Worm (Caenorhabditis elegans) whole organism, L3 larva: ENCODE results near the gene F45D3.2.

Source experiments
- R02D3.7 ChIP-seq: fragments of 150-350 bp; optimal IDR thresholded peaks from 2 replicates; lab custom pipeline; 2014; ENCODE audit warnings: missing biosample characterization, missing genetic modification characterization
- ZK546.5 ChIP-seq: sonication (generic microtip); optimal IDR thresholded peaks from 2 replicates; lab custom pipeline; 2017; ENCODE audit warnings: missing biosample characterization, missing genetic modification characterization
- aly-2 ChIP-seq: fragments of 150-350 bp; optimal IDR thresholded peaks from 2 replicates; lab custom pipeline; 2014; ENCODE audit warnings: missing biosample characterization, missing genetic modification characterization
- ama-1 ChIP-seq: fragments of 150-350 bp; optimal IDR thresholded peaks from 2 replicates; lab custom pipeline; 2018
- ceh-28 ChIP-seq: fragments of 150-350 bp; optimal IDR thresholded peaks from 2 replicates; lab custom pipeline; 2014; ENCODE audit warnings: missing biosample characterization, missing genetic modification reagents, missing genetic modification characterization
- ceh-82 ChIP-seq: fragments of 150-350 bp; optimal IDR thresholded peaks from 2 replicates; lab custom pipeline; 2014; ENCODE audit warnings: missing biosample characterization, missing genetic modification characterization
- ceh-9 ChIP-seq: sonication (generic microtip); optimal IDR thresholded peaks from 2 replicates; lab custom pipeline; 2018; ENCODE audit warnings: missing biosample characterization, missing genetic modification characterization
- egl-27 ChIP-seq: sonication (generic microtip); optimal IDR thresholded peaks from 4 replicates; lab custom pipeline; 2017; ENCODE audit warnings: missing biosample characterization, missing genetic modification reagents, missing genetic modification characterization
- egl-5 ChIP-seq: fragments of 150-350 bp; optimal IDR thresholded peaks from 2 replicates; lab custom pipeline; 2017; ENCODE audit warnings: missing biosample characterization, missing genetic modification reagents, missing genetic modification characterization, inconsistent platforms
- elt-2 ChIP-seq: sonication (generic microtip); optimal IDR thresholded peaks from 2 replicates; lab custom pipeline; 2016; ENCODE audit warnings: missing genetic modification reagents, mild to moderate bottlenecking, missing genetic modification characterization, missing compliant biosample characterization
- elt-3 ChIP-seq, 3 experiments: fragments of 150-350 bp in 1 of 3; sonication (generic microtip) in 2 of 3; optimal IDR thresholded peaks; 2 replicates in 2 of 3; 4 replicates in 1 of 3; lab custom pipeline; 2014 to 2017; ENCODE audit warnings: missing biosample characterization in 3 of 3, missing genetic modification characterization in 3 of 3
- eor-1 ChIP-seq, 2 experiments: fragments of 150-350 bp; optimal IDR thresholded peaks; 2 replicates each; lab custom pipeline; 2014 to 2018; ENCODE audit warnings: missing biosample characterization in 2 of 2, missing genetic modification characterization in 2 of 2
- fkh-10 ChIP-seq: sonication (generic microtip); optimal IDR thresholded peaks from 2 replicates; lab custom pipeline; 2017; ENCODE audit warnings: missing biosample characterization, missing genetic modification reagents, missing genetic modification characterization
- hmg-11 ChIP-seq: sonication (generic microtip); optimal IDR thresholded peaks from 2 replicates; lab custom pipeline; 2016; ENCODE audit warnings: missing genetic modification characterization, missing compliant biosample characterization
- jun-1 ChIP-seq: fragments of 150-350 bp; optimal IDR thresholded peaks from 2 replicates; lab custom pipeline; 2014; ENCODE audit warnings: missing biosample characterization, missing genetic modification reagents, missing genetic modification characterization
- lin-15B ChIP-seq: fragments of 150-350 bp; optimal IDR thresholded peaks from 2 replicates; lab custom pipeline; 2014; ENCODE audit warnings: missing biosample characterization, missing genetic modification characterization
- lin-39 ChIP-seq: fragments of 150-350 bp; optimal IDR thresholded peaks from 2 replicates; lab custom pipeline; 2018; ENCODE audit warnings: missing biosample characterization, missing genetic modification reagents, missing genetic modification characterization
- lsy-12 ChIP-seq: sonication (generic microtip); optimal IDR thresholded peaks from 2 replicates; lab custom pipeline; 2016; ENCODE audit warnings: mild to moderate bottlenecking, missing genetic modification characterization, missing compliant biosample characterization
- mdl-1 ChIP-seq: fragments of 150-350 bp; optimal IDR thresholded peaks from 2 replicates; lab custom pipeline; 2014; ENCODE audit warnings: missing biosample characterization, missing genetic modification characterization
- mml-1 ChIP-seq: fragments of 150-350 bp; sonication (generic microtip); optimal IDR thresholded peaks from 3 replicates; lab custom pipeline; 2014; ENCODE audit warnings: missing biosample characterization, missing genetic modification characterization
- nfya-1 ChIP-seq: sonication (generic microtip); optimal IDR thresholded peaks from 2 replicates; lab custom pipeline; 2017; ENCODE audit warnings: missing genetic modification characterization, mild to moderate bottlenecking, missing compliant biosample characterization, antibody characterized with exemption, moderate library complexity; ENCODE audit not compliant: insufficient read depth
- nhr-11 ChIP-seq: fragments of 150-350 bp; optimal IDR thresholded peaks from 2 replicates; lab custom pipeline; 2014; ENCODE audit warnings: missing biosample characterization, missing genetic modification characterization
- nhr-12 ChIP-seq: fragments of 150-350 bp; optimal IDR thresholded peaks from 2 replicates; lab custom pipeline; 2014; ENCODE audit warnings: missing biosample characterization, missing genetic modification characterization
- nhr-23 ChIP-seq: fragments of 150-350 bp; optimal IDR thresholded peaks from 2 replicates; lab custom pipeline; 2014; ENCODE audit warnings: missing biosample characterization, missing genetic modification reagents, missing genetic modification characterization
- nhr-25 ChIP-seq: sonication (generic microtip); optimal IDR thresholded peaks from 2 replicates; lab custom pipeline; 2017; ENCODE audit warnings: missing biosample characterization, missing genetic modification characterization
- nhr-43 ChIP-seq: sonication (generic microtip); optimal IDR thresholded peaks from 2 replicates; lab custom pipeline; 2016; ENCODE audit warnings: mild to moderate bottlenecking, missing genetic modification characterization, missing compliant biosample characterization; ENCODE audit not compliant: poor library complexity, severe bottlenecking
- nhr-67 ChIP-seq: fragments of 150-350 bp; optimal IDR thresholded peaks from 2 replicates; lab custom pipeline; 2014; ENCODE audit warnings: missing biosample characterization, missing genetic modification characterization
- nhr-77 ChIP-seq: fragments of 150-350 bp; optimal IDR thresholded peaks from 2 replicates; lab custom pipeline; 2014; ENCODE audit warnings: missing biosample characterization, missing genetic modification characterization
- pha-4 ChIP-seq: fragments of 150-350 bp; optimal IDR thresholded peaks from 2 replicates; lab custom pipeline; 2014; ENCODE audit warnings: missing biosample characterization, missing genetic modification reagents, missing genetic modification characterization
- pqm-1 ChIP-seq: fragments of 150-350 bp; optimal IDR thresholded peaks from 2 replicates; lab custom pipeline; 2017; ENCODE audit warnings: missing biosample characterization, missing genetic modification characterization, inconsistent platforms
- sea-2 ChIP-seq: fragments of 150-350 bp; sonication (generic microtip); optimal IDR thresholded peaks from 4 replicates; lab custom pipeline; 2014; ENCODE audit warnings: missing biosample characterization, missing genetic modification reagents, missing genetic modification characterization
- skn-1 ChIP-seq: fragments of 150-350 bp; optimal IDR thresholded peaks from 2 replicates; lab custom pipeline; 2014; ENCODE audit warnings: missing biosample characterization, missing genetic modification characterization
- snpc-4 ChIP-seq: fragments of 150-350 bp; optimal IDR thresholded peaks from 2 replicates; lab custom pipeline; 2014; ENCODE audit warnings: missing biosample characterization, missing genetic modification characterization
- tbx-2 ChIP-seq: sonication (generic microtip); optimal IDR thresholded peaks from 2 replicates; lab custom pipeline; 2016; ENCODE audit warnings: mild to moderate bottlenecking, missing genetic modification characterization, missing compliant biosample characterization
- unc-39 ChIP-seq: sonication (generic microtip); optimal IDR thresholded peaks from 4 replicates; lab custom pipeline; 2017; ENCODE audit warnings: missing biosample characterization, missing genetic modification characterization
- unc-62 ChIP-seq: fragments of 150-350 bp; sonication (generic microtip); optimal IDR thresholded peaks from 4 replicates; lab custom pipeline; 2014; ENCODE audit warnings: missing biosample characterization, missing genetic modification reagents, missing genetic modification characterization
- ztf-11 ChIP-seq: fragments of 150-350 bp; optimal IDR thresholded peaks from 2 replicates; lab custom pipeline; 2014; ENCODE audit warnings: missing biosample characterization, missing genetic modification characterization

Gene F45D3.2

DNA sequence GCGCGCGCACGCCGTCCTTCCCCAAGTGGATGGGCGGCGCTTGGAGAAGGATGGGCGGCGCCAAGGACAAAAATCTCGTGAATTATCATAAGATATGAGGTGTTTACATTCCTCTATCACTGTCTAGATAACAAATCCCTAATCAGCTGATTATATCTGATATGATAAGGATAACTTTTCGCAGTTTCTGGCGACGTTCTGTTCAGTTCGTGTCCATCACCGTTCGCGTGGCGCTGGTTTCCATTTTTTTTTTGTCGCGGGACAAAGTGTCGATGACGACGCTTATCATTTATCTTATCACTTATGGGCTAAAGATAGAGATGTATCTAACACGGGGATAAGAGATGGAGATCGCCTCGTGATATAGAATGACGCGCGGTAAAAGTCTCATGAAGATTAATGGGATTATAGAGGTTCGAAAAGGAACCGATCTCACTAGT lies 12.5 kb downstream of the F45D3.2 start:
- TF ChIP-seq lin-15B, result no peak
- no peak for TF ChIP-seq mdl-1
- TF ChIP-seq nhr-25 (tag; lab: Kevin White, UChicago), result peak; percentile 13
- TF ChIP-seq mml-1 (tag; lab: Kevin White, UChicago), result peak; percentile 13
- no peak for TF ChIP-seq lin-39 (tag; lab: Kevin White, UChicago)
- no peak for TF ChIP-seq elt-2 (tag; lab: Kevin White, UChicago)
- TF ChIP-seq fkh-10 (GFP tag; lab: Kevin White, UChicago), result no peak
- TF ChIP-seq nhr-23 (tag; lab: Kevin White, UChicago), result peak; percentile 89
- TF ChIP-seq tbx-2 (tag; lab: Kevin White, UChicago), result peak; percentile 26
- no peak for TF ChIP-seq nhr-77 (tag; lab: Kevin White, UChicago)
- TF ChIP-seq nhr-43 (tag; lab: Kevin White, UChicago), result peak; percentile 81
- TF ChIP-seq egl-5 (tag; lab: Kevin White, UChicago), result no peak
- no peak for TF ChIP-seq nhr-67 (tag; lab: Kevin White, UChicago)
- TF ChIP-seq elt-3 (tag; optimal IDR thresholded peaks at IDR 0.05; lab: Kevin White, UChicago), result peak; percentile 97 to 99 (median 99)
- no peak for TF ChIP-seq nhr-12
- TF ChIP-seq ceh-28, result peak; percentile 11

- TF ChIP-seq ceh-82 (no peak), eor-1 (tag; optimal IDR thresholded peaks at IDR 0.05; lab: Kevin White, UChicago) (no peak), skn-1 (no peak), ZK546.5 (tag; lab: Kevin White, UChicago) (no peak), sea-2 (GFP tag; lab: Kevin White, UChicago) (no peak), pqm-1 (tag; lab: Kevin White, UChicago) (no peak), nhr-23 (tag; lab: Kevin White, UChicago) (peak; percentile 77), unc-39 (tag; lab: Kevin White, UChicago) (no peak), jun-1 (tag; lab: Kevin White, UChicago) (no peak), nhr-43 (tag; lab: Kevin White, UChicago) (peak; percentile 63), mml-1 (tag; lab: Kevin White, UChicago) (no peak), ceh-9 (tag; lab: Kevin White, UChicago) (no peak), mdl-1 (no peak), aly-2 (tag; lab: Kevin White, UChicago) (no peak), tbx-2 (tag; lab: Kevin White, UChicago) (peak; percentile 37), elt-3 (tag; optimal IDR thresholded peaks at IDR 0.05; lab: Kevin White, UChicago) (peak; percentile 52 to 84 (median 84)), fkh-10 (GFP tag; lab: Kevin White, UChicago) (no peak), nhr-67 (tag; lab: Kevin White, UChicago) (no peak), nhr-25 (tag; lab: Kevin White, UChicago) (peak; percentile 58), ama-1 (peak; percentile 4), R02D3.7 (tag; lab: Kevin White, UChicago) (peak; percentile 34), unc-62 (GFP tag; lab: Kevin White, UChicago) (no peak), egl-27 (tag; lab: Kevin White, UChicago) (no peak), lsy-12 (no peak), nfya-1 (tag; lab: Kevin White, UChicago) (no peak), nhr-11 (tag; lab: Kevin White, UChicago) (no peak), ceh-28 (peak; percentile 42)
These were observed 13.6 kb downstream of the F45D3.2 start for ce11 chrV:12554172-12555031.

DNA sequence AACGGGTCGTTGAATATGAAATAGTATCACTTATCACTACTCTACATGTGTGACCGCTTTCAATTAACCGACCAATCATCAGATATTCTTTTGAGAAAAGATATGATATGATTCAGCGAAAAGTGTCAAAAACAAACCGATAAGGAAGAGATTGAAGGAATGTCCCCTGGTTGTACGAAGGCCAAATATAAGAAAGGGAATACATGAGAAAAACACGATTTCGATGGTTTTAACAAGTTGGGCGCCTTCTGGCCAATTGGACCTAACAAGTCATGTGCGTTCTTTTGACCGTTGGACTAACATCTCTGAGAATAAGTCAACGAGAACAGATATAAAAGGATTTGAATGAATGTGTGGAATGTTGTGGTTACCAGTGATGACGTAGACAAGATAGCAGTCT lies 15.0 kb downstream of the F45D3.2 start:
- TF ChIP-seq unc-62 (GFP tag; lab: Kevin White, UChicago) (no peak), nhr-43 (tag; lab: Kevin White, UChicago) (peak; percentile 42), ztf-11 (no peak), nhr-25 (tag; lab: Kevin White, UChicago) (peak; percentile 57), hmg-11 (no peak), sea-2 (GFP tag; lab: Kevin White, UChicago) (no peak), lin-39 (tag; lab: Kevin White, UChicago) (no peak), elt-3 (tag; optimal IDR thresholded peaks at IDR 0.05; lab: Kevin White, UChicago) (no peak), pha-4 (tag; lab: Kevin White, UChicago) (no peak), nhr-23 (tag; lab: Kevin White, UChicago) (peak; percentile 74), snpc-4 (tag; lab: Kevin White, UChicago) (no peak), elt-2 (tag; lab: Kevin White, UChicago) (no peak)
